Fruit fly (Drosophila melanogaster) whole organism, embryonic: Measurements from ENCODE around the gene L2HGDH.
A peak's percentile ranks its signal among the peaks of the same experiment; 100 is the strongest.

Source experiments
- Ada2b ChIP-seq: fragments of 200-800 bp; sonication (Bioruptor generic); IDR thresholded peaks from 2 replicates; pipeline ENCODE4 v1.3.6; 2022; ENCODE audit warnings: missing biosample characterization, missing genetic modification characterization
- Adf1 ChIP-seq: fragments of 200-800 bp; sonication (Bioruptor generic); IDR thresholded peaks from 2 replicates; pipeline ENCODE4 v1.3.6; 2022; ENCODE audit warnings: missing biosample characterization, missing genetic modification characterization
- CG10321 ChIP-seq: fragments of 200-800 bp; sonication (Bioruptor generic); IDR thresholded peaks from 2 replicates; pipeline ENCODE4 v1.3.6; 2022; ENCODE audit warnings: missing biosample characterization, missing genetic modification characterization
- CG11093 ChIP-seq: fragments of 200-800 bp; sonication (Bioruptor generic); IDR thresholded peaks from 3 replicates; pipeline ENCODE4 v1.3.6; 2022; ENCODE audit warnings: missing biosample characterization, missing genetic modification characterization
- CG11398 ChIP-seq: fragments of 200-800 bp; sonication (Bioruptor generic); optimal IDR thresholded peaks from 2 replicates; lab custom pipeline; 2016; ENCODE audit warnings: missing biosample characterization, missing genetic modification characterization
- CG11560 ChIP-seq: fragments of 200-800 bp; sonication (Bioruptor generic); IDR thresholded peaks from 3 replicates; pipeline ENCODE4 v1.3.6; 2022; ENCODE audit warnings: missing biosample characterization, missing genetic modification characterization
- CG11695 ChIP-seq: fragments of 200-800 bp; sonication (Bioruptor generic); IDR thresholded peaks from 3 replicates; pipeline ENCODE4 v1.3.6; 2022; ENCODE audit warnings: missing biosample characterization, missing genetic modification characterization
- CG12104 ChIP-seq: fragments of 200-800 bp; sonication (Bioruptor generic); optimal IDR thresholded peaks from 3 replicates; lab custom pipeline; 2016; ENCODE audit warnings: missing biosample characterization, missing genetic modification characterization
- CG12155 ChIP-seq: fragments of 200-800 bp; sonication (Bioruptor generic); optimal IDR thresholded peaks from 3 replicates; lab custom pipeline; 2016; ENCODE audit warnings: missing biosample characterization, missing genetic modification characterization
- CG12659 ChIP-seq: fragments of 200-800 bp; sonication (Bioruptor generic); optimal IDR thresholded peaks from 3 replicates; lab custom pipeline; 2017; ENCODE audit warnings: mild to moderate bottlenecking, missing biosample characterization, missing genetic modification reagents, missing genetic modification characterization
- CG13424 ChIP-seq: fragments of 200-800 bp; sonication (Bioruptor generic); optimal IDR thresholded peaks from 2 replicates; lab custom pipeline; 2019; ENCODE audit warnings: missing biosample characterization, mild to moderate bottlenecking, missing genetic modification characterization, moderate library complexity
- CG15011 ChIP-seq: fragments of 200-800 bp; sonication (Bioruptor generic); optimal IDR thresholded peaks from 3 replicates; lab custom pipeline; 2018; ENCODE audit warnings: missing biosample characterization, mild to moderate bottlenecking, missing genetic modification characterization
- CG15514 ChIP-seq: fragments of 200-800 bp; sonication (Bioruptor generic); optimal IDR thresholded peaks from 3 replicates; lab custom pipeline; 2017; ENCODE audit warnings: missing biosample characterization, missing genetic modification characterization, mild to moderate bottlenecking, moderate library complexity, missing genetic modification reagents
- CG1603 ChIP-seq: fragments of 200-800 bp; sonication (Bioruptor generic); optimal IDR thresholded peaks from 2 replicates; lab custom pipeline; 2019; ENCODE audit warnings: missing biosample characterization, mild to moderate bottlenecking, missing genetic modification characterization, moderate library complexity
- CG16813 ChIP-seq: fragments of 200-800 bp; sonication (Bioruptor generic); IDR thresholded peaks from 3 replicates; pipeline ENCODE4 v1.3.6; 2022; ENCODE audit warnings: missing biosample characterization, missing genetic modification characterization; ENCODE audit not compliant: partially characterized antibody
- CG16863 ChIP-seq: fragments of 200-800 bp; sonication (Bioruptor generic); optimal IDR thresholded peaks from 3 replicates; lab custom pipeline; 2016; ENCODE audit warnings: missing biosample characterization, missing genetic modification characterization
- CG17385 ChIP-seq: fragments of 200-800 bp; sonication (Bioruptor generic); optimal IDR thresholded peaks from 3 replicates; lab custom pipeline; 2018; ENCODE audit warnings: missing biosample characterization, mild to moderate bottlenecking, missing genetic modification characterization
- CG31441 ChIP-seq: fragments of 200-800 bp; sonication (Bioruptor generic); IDR thresholded peaks from 2 replicates; pipeline ENCODE4 v1.3.6; 2022; ENCODE audit warnings: missing biosample characterization, missing genetic modification characterization
- CG34224 ChIP-seq: fragments of 200-800 bp; sonication (Bioruptor generic); IDR thresholded peaks from 3 replicates; pipeline ENCODE4 v1.3.6; 2022; ENCODE audit warnings: missing biosample characterization, missing genetic modification characterization; ENCODE audit not compliant: partially characterized antibody
- CG4730 ChIP-seq: fragments of 200-800 bp; sonication (Bioruptor generic); IDR thresholded peaks from 2 replicates; pipeline ENCODE4 v1.3.6; 2022; ENCODE audit warnings: missing biosample characterization, missing genetic modification characterization
- CG4820 ChIP-seq: fragments of 200-800 bp; sonication (Bioruptor generic); optimal IDR thresholded peaks from 3 replicates; lab custom pipeline; 2016; ENCODE audit warnings: missing biosample characterization, missing genetic modification characterization
- CG6791 ChIP-seq: fragments of 200-800 bp; sonication (Bioruptor generic); IDR thresholded peaks from 3 replicates; pipeline ENCODE4 v1.3.6; 2022; ENCODE audit warnings: missing biosample characterization, missing genetic modification characterization; ENCODE audit not compliant: partially characterized antibody
- CG7963 ChIP-seq: fragments of 200-800 bp; sonication (Bioruptor generic); IDR thresholded peaks from 3 replicates; pipeline ENCODE4 v1.3.6; 2022; ENCODE audit warnings: missing biosample characterization, missing genetic modification characterization; ENCODE audit not compliant: partially characterized antibody
- CG8478 ChIP-seq: fragments of >200 bp; optimal IDR thresholded peaks from 2 replicates; lab custom pipeline; 2018
- CG8944 ChIP-seq: fragments of 200-800 bp; sonication (Bioruptor generic); optimal IDR thresholded peaks from 3 replicates; lab custom pipeline; 2016; ENCODE audit warnings: missing biosample characterization, missing genetic modification characterization
- CoRest ChIP-seq: fragments of 200-800 bp; sonication (Bioruptor generic); optimal IDR thresholded peaks from 3 replicates; lab custom pipeline; 2018; ENCODE audit warnings: missing biosample characterization, mild to moderate bottlenecking, missing genetic modification characterization, moderate library complexity
- Dref ChIP-seq: fragments of 200-800 bp; sonication (Bioruptor generic); IDR thresholded peaks from 2 replicates; pipeline ENCODE4 v1.3.6; 2022; ENCODE audit warnings: missing biosample characterization, missing genetic modification characterization
- E2f2 ChIP-seq: fragments of 200-800 bp; sonication (Bioruptor generic); IDR thresholded peaks from 2 replicates; pipeline ENCODE4 v1.3.6; 2022; ENCODE audit warnings: missing biosample characterization, missing genetic modification characterization
- Eip74EF ChIP-seq, 2 experiments: fragments of 200-800 bp in 1 of 2; fragments of >200 bp in 1 of 2; sonication (Bioruptor generic) in 1 of 2; optimal IDR thresholded peaks; 2 replicates each; lab custom pipeline; 2017 to 2019; ENCODE audit warnings: missing biosample characterization in 2 of 2, missing genetic modification characterization in 2 of 2, mild to moderate bottlenecking in 1 of 2, moderate library complexity in 1 of 2
- HLH4C ChIP-seq: fragments of 200-800 bp; sonication (Bioruptor generic); IDR thresholded peaks from 3 replicates; pipeline ENCODE4 v1.3.6; 2022; ENCODE audit warnings: missing biosample characterization, missing genetic modification characterization; ENCODE audit not compliant: partially characterized antibody
- Lhr ChIP-seq: fragments of 200-800 bp; sonication (Bioruptor generic); optimal IDR thresholded peaks from 3 replicates; lab custom pipeline; 2017; ENCODE audit warnings: mild to moderate bottlenecking, missing biosample characterization, missing genetic modification reagents, missing genetic modification characterization
- MESR4 ChIP-seq: fragments of 200-800 bp; sonication (Bioruptor generic); optimal IDR thresholded peaks from 2 replicates; lab custom pipeline; 2018; ENCODE audit warnings: missing biosample characterization, mild to moderate bottlenecking, missing genetic modification characterization, moderate library complexity
- Pdp1 ChIP-seq, 2 experiments: fragments of 200-800 bp; sonication (Bioruptor generic); optimal IDR thresholded peaks; 3 replicates each; lab custom pipeline; 2016; ENCODE audit warnings: missing biosample characterization in 2 of 2, missing genetic modification characterization in 2 of 2, mild to moderate bottlenecking in 1 of 2, moderate library complexity in 1 of 2
- Scr ChIP-seq: fragments of 200-800 bp; sonication (Bioruptor generic); IDR thresholded peaks from 2 replicates; pipeline ENCODE4 v1.3.6; 2022; ENCODE audit warnings: missing biosample characterization, missing genetic modification characterization; ENCODE audit not compliant: partially characterized antibody
- Sry-δ ChIP-seq: fragments of 200-800 bp; sonication (Bioruptor generic); optimal IDR thresholded peaks from 2 replicates; lab custom pipeline; 2016; ENCODE audit warnings: missing biosample characterization, missing genetic modification characterization
- amos ChIP-seq: fragments of 200-800 bp; sonication (Bioruptor generic); IDR thresholded peaks from 2 replicates; pipeline ENCODE4 v1.3.6; 2022; ENCODE audit warnings: missing biosample characterization, missing genetic modification characterization; ENCODE audit not compliant: partially characterized antibody
- bigmax ChIP-seq: fragments of 200-800 bp; sonication (Bioruptor generic); optimal IDR thresholded peaks from 2 replicates; lab custom pipeline; 2018; ENCODE audit warnings: missing biosample characterization, mild to moderate bottlenecking, missing genetic modification characterization
- dm ChIP-seq: fragments of 200-800 bp; sonication (Bioruptor generic); optimal IDR thresholded peaks from 3 replicates; lab custom pipeline; 2016; ENCODE audit warnings: missing biosample characterization, missing genetic modification characterization
- dpn ChIP-seq, 2 experiments: fragments of 200-800 bp; sonication (Bioruptor generic); optimal IDR thresholded peaks; 3 replicates each; lab custom pipeline; 2016; ENCODE audit warnings: missing biosample characterization in 2 of 2, missing genetic modification characterization in 2 of 2
- gfzf ChIP-seq: fragments of 200-800 bp; sonication (Bioruptor generic); optimal IDR thresholded peaks from 2 replicates; lab custom pipeline; 2016; ENCODE audit warnings: missing biosample characterization, mild to moderate bottlenecking, missing genetic modification characterization, moderate library complexity
- nerfin-2 ChIP-seq: fragments of 200-800 bp; sonication (Bioruptor generic); IDR thresholded peaks from 2 replicates; pipeline ENCODE4 v1.3.6; 2022; ENCODE audit warnings: missing biosample characterization, missing genetic modification characterization; ENCODE audit not compliant: partially characterized antibody
- pros ChIP-seq: fragments of 200-800 bp; sonication (Bioruptor generic); optimal IDR thresholded peaks from 3 replicates; lab custom pipeline; 2019; ENCODE audit warnings: missing biosample characterization, mild to moderate bottlenecking, missing genetic modification characterization, moderate library complexity
- pzg ChIP-seq: fragments of 200-800 bp; sonication (Bioruptor generic); optimal IDR thresholded peaks from 3 replicates; lab custom pipeline; 2018; ENCODE audit warnings: missing biosample characterization, mild to moderate bottlenecking, missing genetic modification characterization, moderate library complexity
- sqz ChIP-seq: fragments of 200-800 bp; sonication (Bioruptor generic); optimal IDR thresholded peaks from 3 replicates; lab custom pipeline; 2018; ENCODE audit warnings: missing biosample characterization, mild to moderate bottlenecking, missing genetic modification characterization
- stwl ChIP-seq: fragments of 200-800 bp; sonication (Bioruptor generic); optimal IDR thresholded peaks from 3 replicates; lab custom pipeline; 2018; ENCODE audit warnings: missing biosample characterization, mild to moderate bottlenecking, missing genetic modification characterization, moderate library complexity
- sug ChIP-seq: fragments of 200-800 bp; optimal IDR thresholded peaks from 2 replicates; lab custom pipeline; 2019; ENCODE audit warnings: missing biosample characterization, mild to moderate bottlenecking, missing genetic modification characterization, moderate library complexity
- trem ChIP-seq: fragments of 200-800 bp; optimal IDR thresholded peaks from 3 replicates; lab custom pipeline; 2019; ENCODE audit warnings: missing biosample characterization, mild to moderate bottlenecking, missing genetic modification characterization, moderate library complexity
- vnd ChIP-seq: fragments of 200-800 bp; sonication (Bioruptor generic); IDR thresholded peaks from 3 replicates; pipeline ENCODE4 v1.3.6; 2022; ENCODE audit warnings: missing biosample characterization, missing genetic modification characterization; ENCODE audit not compliant: partially characterized antibody
- wek ChIP-seq: fragments of 200-800 bp; sonication (Bioruptor generic); optimal IDR thresholded peaks from 3 replicates; lab custom pipeline; 2018; ENCODE audit warnings: missing biosample characterization, mild to moderate bottlenecking, missing genetic modification characterization, moderate library complexity

Gene L2HGDH

dm6 chr2L:18951674-18952073, 22.6 kb downstream of the L2HGDH start, which contains the start of gene Nedd8 (continued):
- TF ChIP-seq Pdp1 (GFP tag; optimal IDR thresholded peaks at IDR 0.05; lab: Kevin White, UChicago) (peak in 1 of 2 experiments; percentile 13), CG12104 (GFP tag; lab: Kevin White, UChicago) (no peak), CG4820 (no peak), CG8944 (GFP tag; lab: Kevin White, UChicago) (no peak), CG11398 (GFP tag; lab: Kevin White, UChicago) (no peak), dm (no peak), Ada2b (GFP tag; lab: Robert Waterston, UW) (no peak), pros (GFP tag; lab: Kevin White, UChicago) (no peak), CG16863 (GFP tag; lab: Kevin White, UChicago) (no peak), bigmax (no peak), CG13424 (tag; lab: Kevin White, UChicago) (no peak), CG16813 (peak; percentile 83), Lhr (GFP tag; lab: Kevin White, UChicago) (peak; percentile 53), CG8478 (lab: Kevin White, UChicago) (no peak), Adf1 (GFP tag; lab: Robert Waterston, UW) (no peak; the same call in 1 of the 2 replicates)

- TF ChIP-seq Scr (GFP tag; lab: Robert Waterston, UW): peak; percentile 50
- TF ChIP-seq CG10321 (GFP tag; lab: Robert Waterston, UW): no peak
- peak; percentile 26 for TF ChIP-seq CG1603 (tag; lab: Kevin White, UChicago)
- no peak for TF ChIP-seq sqz (GFP tag; lab: Kevin White, UChicago)
- TF ChIP-seq amos (GFP tag; lab: Robert Waterston, UW): peak; percentile 38; the same call in 1 of the 2 replicates
- peak; percentile 93 for TF ChIP-seq Dref (GFP tag; lab: Robert Waterston, UW)
- TF ChIP-seq CG12155 (GFP tag; lab: Kevin White, UChicago): peak; percentile 69
- no peak for TF ChIP-seq wek (GFP tag; lab: Kevin White, UChicago)
- TF ChIP-seq gfzf (GFP tag; lab: Kevin White, UChicago): peak; percentile 16
- TF ChIP-seq sug (tag; lab: Kevin White, UChicago): peak; percentile 99
- TF ChIP-seq CG4730: no peak
- TF ChIP-seq CG11560 (tag; lab: Robert Waterston, UW): peak; percentile 13; the same call in 1 of the 3 replicates
- TF ChIP-seq Sry-δ (GFP tag; lab: Kevin White, UChicago): peak; percentile 45
- TF ChIP-seq CG6791 (GFP tag; lab: Robert Waterston, UW): peak; percentile 34; the same call in 1 of the 3 replicates
- 0 out of 3 replicates have a peak, but pooled peaks have one; percentile 48 for TF ChIP-seq CG34224
- TF ChIP-seq Eip74EF (GFP tag; optimal IDR thresholded peaks at IDR 0.05; lab: Kevin White, UChicago): no peak
- TF ChIP-seq CG15011 (GFP tag; lab: Kevin White, UChicago): no peak
- TF ChIP-seq HLH4C (GFP tag; lab: Robert Waterston, UW): peak; percentile 63
- no peak for TF ChIP-seq CG11093 (GFP tag; lab: Robert Waterston, UW)
- peak; percentile 46 for TF ChIP-seq trem (tag; lab: Kevin White, UChicago)
- no peak for TF ChIP-seq CG31441 (GFP tag; lab: Robert Waterston, UW)
- no peak for TF ChIP-seq dpn (GFP tag; optimal IDR thresholded peaks at IDR 0.05; lab: Kevin White, UChicago)
- peak; percentile 36 for TF ChIP-seq CG15514 (GFP tag; lab: Kevin White, UChicago)
- peak; percentile 99 for TF ChIP-seq CG17385 (GFP tag; lab: Kevin White, UChicago)
- TF ChIP-seq MESR4 (GFP tag; lab: Kevin White, UChicago): peak; percentile 56
- TF ChIP-seq CG11695 (GFP tag; lab: Robert Waterston, UW): no peak
- TF ChIP-seq nerfin-2: peak; percentile 46; the same call in 1 of the 2 replicates
- peak; percentile 31 for TF ChIP-seq CG12659
- TF ChIP-seq CoRest (tag; lab: Kevin White, UChicago): no peak
- TF ChIP-seq vnd: peak; percentile 41; the same call in 1 of the 3 replicates
- TF ChIP-seq E2f2 (GFP tag; lab: Robert Waterston, UW): peak; percentile 96
- TF ChIP-seq CG7963 (GFP tag; lab: Robert Waterston, UW): peak; percentile 27; the same call in 1 of the 3 replicates
- TF ChIP-seq pzg (GFP tag; lab: Kevin White, UChicago): peak; percentile 69
- peak; percentile 23 for TF ChIP-seq stwl (tag; lab: Kevin White, UChicago)
These were observed 25.5 kb downstream of the L2HGDH start, which contains the start of gene CG10428 for dm6 chr2L:18948724-18949108. Gene CG10428 (plus strand): TSS chr2L:18948884.
